Worm (Caenorhabditis elegans): ENCODE data around the gene K08F4.12.

ce11 chrIV:10155475-10155874, 17.6 kb downstream of the K08F4.12 start, which contains the start of gene ttr-54:
- TF ChIP-seq nhr-77 (tag; optimal IDR thresholded peaks at IDR 0.05) (no peak), tlp-1 (tag; optimal IDR thresholded peaks at IDR 0.05) (no peak), elt-2 (tag; optimal IDR thresholded peaks at IDR 0.05) (no peak), unc-130 (tag; optimal IDR thresholded peaks at IDR 0.05) (no peak), ztf-11 (tag; optimal IDR thresholded peaks at IDR 0.05) (no peak), skn-1 (tag; optimal IDR thresholded peaks at IDR 0.05) (no peak), C34B4.2 (tag; optimal IDR thresholded peaks at IDR 0.05) (no peak), fkh-8 (tag; optimal IDR thresholded peaks at IDR 0.05) (no peak), nhr-90 (tag; optimal IDR thresholded peaks at IDR 0.05; ENCODE audit: poor library complexity) (no peak)
